Fruit fly (Drosophila melanogaster) whole organism, adult: ENCODE measurements around the gene CG34039.

Experiments
- CG12768 ChIP-seq: fragments of 200-800 bp; sonication (Bioruptor generic); optimal IDR thresholded peaks from 2 replicates; lab custom pipeline; 2017; ENCODE audit warnings: missing biosample characterization, missing genetic modification characterization, mild to moderate bottlenecking, moderate library complexity, missing genetic modification reagents
- CG7101 ChIP-seq: fragments of 200-800 bp; sonication (Bioruptor generic); optimal IDR thresholded peaks from 2 replicates; lab custom pipeline; 2018; ENCODE audit warnings: missing biosample characterization, mild to moderate bottlenecking, missing genetic modification characterization, moderate library complexity
- ovo ChIP-seq: fragments of 200-800 bp; sonication (Bioruptor generic); optimal IDR thresholded peaks from 2 replicates; lab custom pipeline; 2016; ENCODE audit warnings: missing biosample characterization, missing genetic modification characterization
- pad ChIP-seq: fragments of 200-800 bp; sonication (Bioruptor generic); optimal IDR thresholded peaks from 3 replicates; lab custom pipeline; 2017; ENCODE audit warnings: missing biosample characterization, missing genetic modification characterization, mild to moderate bottlenecking, moderate library complexity, missing genetic modification reagents

- no peak for TF ChIP-seq CG7101 (tag; lab: Kevin White, UChicago)
- no peak for TF ChIP-seq CG12768 (GFP tag; lab: Kevin White, UChicago)
- TF ChIP-seq ovo (GFP tag; lab: Kevin White, UChicago) = no peak
- no peak for TF ChIP-seq pad (GFP tag; lab: Kevin White, UChicago)
These were observed 44.1 kb upstream of the CG34039 start for dm6 chr3L:14515690-14516089.
